Fruit fly (Drosophila melanogaster) whole organism, embryonic: Measurements from ENCODE around the gene Dup99B.

ENCODE experiments used
- Asciz ChIP-seq: fragments of 200-800 bp; sonication (Bioruptor generic); optimal IDR thresholded peaks from 2 replicates; lab custom pipeline; 2017; ENCODE audit warnings: missing biosample characterization, mild to moderate bottlenecking, missing genetic modification characterization, missing genetic modification reagents
- Atf3 ChIP-seq: fragments of 200-800 bp; sonication (Bioruptor generic); optimal IDR thresholded peaks from 3 replicates; lab custom pipeline; 2016; ENCODE audit warnings: missing biosample characterization, missing genetic modification characterization
- Bdp1 ChIP-seq: fragments of 200-800 bp; sonication (Bioruptor generic); optimal IDR thresholded peaks from 3 replicates; lab custom pipeline; 2016; ENCODE audit warnings: missing biosample characterization, missing genetic modification characterization
- CG10147 ChIP-seq: fragments of 200-800 bp; sonication (Bioruptor generic); optimal IDR thresholded peaks from 2 replicates; lab custom pipeline; 2019; ENCODE audit warnings: missing biosample characterization, mild to moderate bottlenecking, missing genetic modification characterization, moderate library complexity
- CG10209 ChIP-seq: fragments of 200-800 bp; sonication (Bioruptor generic); optimal IDR thresholded peaks from 3 replicates; lab custom pipeline; 2017; ENCODE audit warnings: missing biosample characterization, mild to moderate bottlenecking, missing genetic modification characterization, missing genetic modification reagents
- CG10431 ChIP-seq: fragments of 200-800 bp; sonication (Bioruptor generic); optimal IDR thresholded peaks from 3 replicates; lab custom pipeline; 2018; ENCODE audit warnings: missing biosample characterization, mild to moderate bottlenecking, missing genetic modification characterization
- CG12104 ChIP-seq: fragments of 200-800 bp; sonication (Bioruptor generic); optimal IDR thresholded peaks from 3 replicates; lab custom pipeline; 2016; ENCODE audit warnings: missing biosample characterization, missing genetic modification characterization
- CG17802 ChIP-seq: fragments of 200-800 bp; sonication (Bioruptor generic); optimal IDR thresholded peaks from 2 replicates; lab custom pipeline; 2018; ENCODE audit warnings: missing biosample characterization, mild to moderate bottlenecking, missing genetic modification characterization, moderate library complexity
- CG1792 ChIP-seq: fragments of 200-800 bp; sonication (Bioruptor generic); optimal IDR thresholded peaks from 2 replicates; lab custom pipeline; 2016; ENCODE audit warnings: missing biosample characterization, missing genetic modification characterization
- CG1832 ChIP-seq: fragments of 200-800 bp; sonication (Bioruptor generic); optimal IDR thresholded peaks from 2 replicates; lab custom pipeline; 2017; ENCODE audit warnings: missing biosample characterization, mild to moderate bottlenecking, missing genetic modification characterization, inconsistent platforms
- CG2116 ChIP-seq: fragments of 200-800 bp; sonication (Bioruptor generic); optimal IDR thresholded peaks from 3 replicates; lab custom pipeline; 2018; ENCODE audit warnings: missing biosample characterization, mild to moderate bottlenecking, missing genetic modification characterization
- CG2199 ChIP-seq: fragments of 200-800 bp; sonication (Bioruptor generic); IDR thresholded peaks from 3 replicates; pipeline ENCODE4 v1.3.6; 2022; ENCODE audit warnings: missing biosample characterization, missing genetic modification characterization
- CG2712 ChIP-seq: fragments of 200-800 bp; optimal IDR thresholded peaks from 3 replicates; lab custom pipeline; 2019; ENCODE audit warnings: missing biosample characterization, mild to moderate bottlenecking, missing genetic modification characterization, moderate library complexity
- CG32767 ChIP-seq: fragments of 200-800 bp; sonication (Bioruptor generic); IDR thresholded peaks from 2 replicates; pipeline ENCODE4 v1.3.6; 2022; ENCODE audit warnings: missing biosample characterization, missing genetic modification characterization
- CG33557 ChIP-seq: fragments of 200-800 bp; sonication (Bioruptor generic); optimal IDR thresholded peaks from 2 replicates; lab custom pipeline; 2019; ENCODE audit warnings: missing biosample characterization, mild to moderate bottlenecking, missing genetic modification characterization, moderate library complexity
- CG4820 ChIP-seq: fragments of 200-800 bp; sonication (Bioruptor generic); optimal IDR thresholded peaks from 3 replicates; lab custom pipeline; 2016; ENCODE audit warnings: missing biosample characterization, missing genetic modification characterization
- CG6765 ChIP-seq: fragments of 200-800 bp; sonication (Bioruptor generic); optimal IDR thresholded peaks from 3 replicates; lab custom pipeline; 2017; ENCODE audit warnings: missing biosample characterization, mild to moderate bottlenecking, missing genetic modification characterization
- CG6813 ChIP-seq: fragments of 200-800 bp; sonication (Bioruptor generic); optimal IDR thresholded peaks from 2 replicates; lab custom pipeline; 2017; ENCODE audit warnings: missing biosample characterization, missing genetic modification characterization, mild to moderate bottlenecking, moderate library complexity, missing genetic modification reagents
- CG7963 ChIP-seq: fragments of 200-800 bp; sonication (Bioruptor generic); IDR thresholded peaks from 3 replicates; pipeline ENCODE4 v1.3.6; 2022; ENCODE audit warnings: missing biosample characterization, missing genetic modification characterization; ENCODE audit not compliant: partially characterized antibody
- CG8478 ChIP-seq: fragments of >200 bp; optimal IDR thresholded peaks from 2 replicates; lab custom pipeline; 2018
- CG8944 ChIP-seq: fragments of 200-800 bp; sonication (Bioruptor generic); optimal IDR thresholded peaks from 3 replicates; lab custom pipeline; 2016; ENCODE audit warnings: missing biosample characterization, missing genetic modification characterization
- Dip3 ChIP-seq: fragments of 200-800 bp; sonication (Bioruptor generic); optimal IDR thresholded peaks from 3 replicates; lab custom pipeline; 2016; ENCODE audit warnings: missing biosample characterization, missing genetic modification characterization
- E2f2 ChIP-seq: fragments of 200-800 bp; sonication (Bioruptor generic); IDR thresholded peaks from 2 replicates; pipeline ENCODE4 v1.3.6; 2022; ENCODE audit warnings: missing biosample characterization, missing genetic modification characterization
- HLH3B ChIP-seq: fragments of 200-800 bp; sonication (Bioruptor generic); IDR thresholded peaks from 2 replicates; pipeline ENCODE4 v1.3.6; 2022; ENCODE audit warnings: missing biosample characterization, missing genetic modification characterization
- HLH54F ChIP-seq: fragments of 200-800 bp; sonication (Bioruptor generic); optimal IDR thresholded peaks from 3 replicates; lab custom pipeline; 2016; ENCODE audit warnings: missing biosample characterization, missing genetic modification characterization
- Hr39 ChIP-seq: fragments of >200 bp; optimal IDR thresholded peaks from 2 replicates; lab custom pipeline; 2017
- Jarid2 ChIP-seq: fragments of 200-800 bp; sonication (Bioruptor generic); optimal IDR thresholded peaks from 3 replicates; lab custom pipeline; 2017; ENCODE audit warnings: mild to moderate bottlenecking, missing biosample characterization, missing genetic modification reagents, missing genetic modification characterization
- Kr ChIP-seq: fragments of 200-800 bp; sonication (Bioruptor generic); optimal IDR thresholded peaks from 2 replicates; lab custom pipeline; 2017; ENCODE audit warnings: missing biosample characterization, mild to moderate bottlenecking, missing genetic modification characterization
- Mad ChIP-seq: fragments of 200-800 bp; sonication (Bioruptor generic); optimal IDR thresholded peaks from 2 replicates; lab custom pipeline; 2016; ENCODE audit warnings: missing biosample characterization, missing genetic modification characterization
- Myb ChIP-seq: fragments of 200-800 bp; sonication (Bioruptor generic); optimal IDR thresholded peaks from 2 replicates; lab custom pipeline; 2016; ENCODE audit warnings: missing biosample characterization, missing genetic modification characterization
- Sry-β ChIP-seq: fragments of 200-800 bp; sonication (Bioruptor generic); optimal IDR thresholded peaks from 2 replicates; lab custom pipeline; 2018; ENCODE audit warnings: missing biosample characterization, mild to moderate bottlenecking, missing genetic modification characterization, moderate library complexity
- Stat92E ChIP-seq, 3 experiments: fragments of >200 bp in 2 of 3; fragments of 200-800 bp in 1 of 3; sonication (Bioruptor generic) in 1 of 3; optimal IDR thresholded peaks; 2 replicates each; lab custom pipeline; 2017 to 2019; ENCODE audit warnings: missing biosample characterization in 3 of 3, missing genetic modification characterization in 3 of 3, mild to moderate bottlenecking in 1 of 3, moderate library complexity in 1 of 3
- Tbp ChIP-seq: fragments of >200 bp; optimal IDR thresholded peaks from 2 replicates; lab custom pipeline; 2018; ENCODE audit warnings: missing biosample characterization, missing genetic modification characterization
- ash1 ChIP-seq: fragments of 200-800 bp; sonication (Bioruptor generic); optimal IDR thresholded peaks from 2 replicates; lab custom pipeline; 2018; ENCODE audit warnings: missing biosample characterization, mild to moderate bottlenecking, missing genetic modification characterization
- bbx ChIP-seq: fragments of 200-800 bp; sonication (Bioruptor generic); IDR thresholded peaks from 2 replicates; pipeline ENCODE4 v1.3.6; 2022; ENCODE audit warnings: missing biosample characterization, missing genetic modification characterization; ENCODE audit not compliant: partially characterized antibody
- cas ChIP-seq: fragments of 200-800 bp; sonication (Bioruptor generic); IDR thresholded peaks from 2 replicates; pipeline ENCODE4 v1.3.6; 2022; ENCODE audit warnings: missing biosample characterization, missing genetic modification characterization
- fru ChIP-seq: fragments of >200 bp; optimal IDR thresholded peaks from 2 replicates; lab custom pipeline; 2017
- gcm2 ChIP-seq: fragments of 200-800 bp; sonication (Bioruptor generic); optimal IDR thresholded peaks from 2 replicates; lab custom pipeline; 2016; ENCODE audit warnings: missing biosample characterization, missing genetic modification characterization
- gem ChIP-seq: fragments of 200-800 bp; sonication (Bioruptor generic); optimal IDR thresholded peaks from 2 replicates; lab custom pipeline; 2019; ENCODE audit warnings: missing biosample characterization, mild to moderate bottlenecking, missing genetic modification characterization, moderate library complexity
- grn ChIP-seq: fragments of 200-800 bp; sonication (Bioruptor generic); optimal IDR thresholded peaks from 3 replicates; lab custom pipeline; 2017; ENCODE audit warnings: missing biosample characterization, missing genetic modification characterization
- jing ChIP-seq: fragments of 200-800 bp; sonication (Bioruptor generic); optimal IDR thresholded peaks from 2 replicates; lab custom pipeline; 2018; ENCODE audit warnings: missing biosample characterization, mild to moderate bottlenecking, missing genetic modification characterization
- maf-S ChIP-seq: fragments of 200-800 bp; sonication (Bioruptor generic); optimal IDR thresholded peaks from 2 replicates; lab custom pipeline; 2016; ENCODE audit warnings: missing biosample characterization, missing genetic modification characterization
- oc ChIP-seq: fragments of 200-800 bp; sonication (Bioruptor generic); optimal IDR thresholded peaks from 2 replicates; lab custom pipeline; 2018; ENCODE audit warnings: missing biosample characterization, mild to moderate bottlenecking, missing genetic modification characterization, moderate library complexity
- pum ChIP-seq: fragments of 200-800 bp; sonication (Bioruptor generic); optimal IDR thresholded peaks from 2 replicates; lab custom pipeline; 2016; ENCODE audit warnings: missing biosample characterization, missing genetic modification characterization
- run ChIP-seq: fragments of 200-800 bp; sonication (Bioruptor generic); optimal IDR thresholded peaks from 3 replicates; lab custom pipeline; 2018; ENCODE audit warnings: missing biosample characterization, mild to moderate bottlenecking, missing genetic modification characterization
- slbo ChIP-seq: fragments of 200-800 bp; sonication (Bioruptor generic); IDR thresholded peaks from 2 replicates; pipeline ENCODE4 v1.3.6; 2022; ENCODE audit warnings: missing biosample characterization, missing genetic modification characterization
- sna ChIP-seq: fragments of 200-800 bp; sonication (Bioruptor generic); IDR thresholded peaks from 2 replicates; pipeline ENCODE4 v1.3.6; 2022; ENCODE audit warnings: missing biosample characterization, missing genetic modification characterization; ENCODE audit not compliant: partially characterized antibody
- tgo ChIP-seq: fragments of 200-800 bp; sonication (Bioruptor generic); IDR thresholded peaks from 3 replicates; pipeline ENCODE4 v1.3.6; 2022; ENCODE audit warnings: missing biosample characterization, missing genetic modification characterization
- twi ChIP-seq: fragments of 200-800 bp; optimal IDR thresholded peaks from 2 replicates; lab custom pipeline; 2019; ENCODE audit warnings: missing biosample characterization, mild to moderate bottlenecking, missing genetic modification characterization, moderate library complexity
- unpg ChIP-seq: fragments of 200-800 bp; sonication (Bioruptor generic); optimal IDR thresholded peaks from 3 replicates; lab custom pipeline; 2018; ENCODE audit warnings: missing biosample characterization, mild to moderate bottlenecking, missing genetic modification characterization, moderate library complexity
- wdn ChIP-seq: fragments of 200-800 bp; sonication (Bioruptor generic); IDR thresholded peaks from 2 replicates; pipeline ENCODE4 v1.3.6; 2022; ENCODE audit warnings: missing biosample characterization, missing genetic modification characterization
- wor ChIP-seq: fragments of 200-800 bp; sonication (Bioruptor generic); IDR thresholded peaks from 2 replicates; pipeline ENCODE4 v1.3.6; 2022; ENCODE audit warnings: missing biosample characterization, missing genetic modification characterization

Dup99B gene

dm6 chr3R:29736678-29737093 is 21.5 kb upstream of the Dup99B start, which contains the start of the genes CG7601 and CIA30:
CG7601 (minus strand) TSS chr3R:29736745.
CIA30 (plus strand) TSS chr3R:29736965.
- TF ChIP-seq CG10209 (peak; percentile 97), twi (tag; lab: Kevin White, UChicago) (no peak), Bdp1 (GFP tag; lab: Kevin White, UChicago) (peak; percentile 93), slbo (GFP tag; lab: Robert Waterston, UW) (peak; percentile 100), CG8944 (peak; percentile 99), jing (GFP tag; lab: Kevin White, UChicago) (peak; percentile 91), Dip3 (GFP tag; lab: Kevin White, UChicago) (peak; percentile 99), CG10147 (GFP tag; lab: Kevin White, UChicago) (peak; percentile 99), Myb (GFP tag; lab: Kevin White, UChicago) (peak; percentile 94), CG33557 (GFP tag; lab: Kevin White, UChicago) (peak; percentile 91), fru (lab: Kevin White, UChicago) (no peak), Asciz (GFP tag; lab: Kevin White, UChicago) (peak; percentile 95), Mad (GFP tag; lab: Kevin White, UChicago) (peak; percentile 97), pum (peak; percentile 99), CG4820 (GFP tag; lab: Kevin White, UChicago) (peak; percentile 98), Atf3 (peak; percentile 97), Hr39 (no peak), wor (GFP tag; lab: Robert Waterston, UW) (peak; percentile 99), CG6765 (GFP tag; lab: Kevin White, UChicago) (peak; percentile 95), CG2712 (tag; lab: Kevin White, UChicago) (peak; percentile 98), E2f2 (GFP tag; lab: Robert Waterston, UW) (peak; percentile 92), ash1 (GFP tag; lab: Kevin White, UChicago) (peak; percentile 94), oc (peak; percentile 95), sna (GFP tag; lab: Robert Waterston, UW) (no peak), cas (peak; percentile 100), CG12104 (GFP tag; lab: Kevin White, UChicago) (peak; percentile 98), CG8478 (no peak), run (peak; percentile 86), maf-S (GFP tag; lab: Kevin White, UChicago) (peak; percentile 98), CG2116 (GFP tag; lab: Kevin White, UChicago) (peak; percentile 80), tgo (GFP tag; lab: Robert Waterston, UW) (peak; percentile 100), CG6813 (GFP tag; lab: Kevin White, UChicago) (peak; percentile 98), Jarid2 (GFP tag; lab: Kevin White, UChicago) (no peak), HLH3B (peak; percentile 100), wdn (peak; percentile 100), CG32767 (GFP tag; lab: Robert Waterston, UW) (peak; percentile 99), bbx (GFP tag; lab: Robert Waterston, UW) (no peak), grn (GFP tag; lab: Kevin White, UChicago) (no peak), gcm2 (GFP tag; lab: Kevin White, UChicago) (peak; percentile 96), Stat92E (GFP tag; optimal IDR thresholded peaks at IDR 0.05; lab: Kevin White, UChicago) (peak in 1 of 3 experiments; percentile 91), unpg (GFP tag; lab: Kevin White, UChicago) (peak; percentile 98), HLH54F (GFP tag; lab: Kevin White, UChicago) (peak; percentile 99), CG2199 (GFP tag; lab: Robert Waterston, UW) (peak; percentile 100), Sry-β (GFP tag; lab: Kevin White, UChicago) (peak; percentile 56), gem (tag; lab: Kevin White, UChicago) (peak; percentile 99), CG1832 (GFP tag; lab: Kevin White, UChicago) (no peak), CG7963 (GFP tag; lab: Robert Waterston, UW) (no peak), CG1792 (GFP tag; lab: Kevin White, UChicago) (peak; percentile 98), CG17802 (peak; percentile 91), CG10431 (GFP tag; lab: Kevin White, UChicago) (no peak), Tbp (no peak), Kr (GFP tag; lab: Kevin White, UChicago) (peak; percentile 47)
